Fruit fly (Drosophila melanogaster) whole organism, prepupa: ENCODE measurements around the gene CG42729.
A peak's percentile ranks its signal among the peaks of the same experiment; 100 is the strongest.

Source experiments
- Blimp-1 ChIP-seq: fragments of 200-800 bp; sonication (Bioruptor generic); optimal IDR thresholded peaks from 3 replicates; lab custom pipeline; 2017; ENCODE audit warnings: missing biosample characterization, missing genetic modification characterization, mild to moderate bottlenecking, moderate library complexity, missing genetic modification reagents
- CG10631 ChIP-seq: fragments of 200-800 bp; sonication (Bioruptor generic); optimal IDR thresholded peaks from 2 replicates; lab custom pipeline; 2016; ENCODE audit warnings: missing biosample characterization, missing genetic modification characterization
- CG10669 ChIP-seq: fragments of 200-800 bp; sonication (Bioruptor generic); optimal IDR thresholded peaks from 3 replicates; lab custom pipeline; 2018; ENCODE audit warnings: missing biosample characterization, mild to moderate bottlenecking, missing genetic modification characterization, moderate library complexity
- CG11294 ChIP-seq: fragments of 200-800 bp; sonication (Bioruptor generic); IDR thresholded peaks from 2 replicates; pipeline ENCODE4 v1.3.6; 2022; ENCODE audit warnings: missing biosample characterization, missing genetic modification characterization
- CG11762 ChIP-seq: fragments of 200-800 bp; sonication (Bioruptor generic); optimal IDR thresholded peaks from 3 replicates; lab custom pipeline; 2016; ENCODE audit warnings: missing biosample characterization, missing genetic modification characterization; ENCODE audit not compliant: insufficient read depth
- CG11902 ChIP-seq: fragments of 200-800 bp; sonication (Bioruptor generic); optimal IDR thresholded peaks from 3 replicates; lab custom pipeline; 2016; ENCODE audit warnings: missing biosample characterization, missing genetic modification characterization
- CG16779 ChIP-seq: fragments of 200-800 bp; sonication (Bioruptor generic); optimal IDR thresholded peaks from 3 replicates; lab custom pipeline; 2017; ENCODE audit warnings: missing biosample characterization, mild to moderate bottlenecking, missing genetic modification characterization
- CG3032 ChIP-seq: fragments of 200-800 bp; optimal IDR thresholded peaks from 2 replicates; lab custom pipeline; 2019; ENCODE audit warnings: missing biosample characterization, mild to moderate bottlenecking, missing genetic modification characterization, moderate library complexity
- CG32006 ChIP-seq: fragments of 200-800 bp; sonication (Bioruptor generic); optimal IDR thresholded peaks from 3 replicates; lab custom pipeline; 2017; ENCODE audit warnings: missing biosample characterization, mild to moderate bottlenecking, missing genetic modification characterization
- CG3919 ChIP-seq: fragments of 200-800 bp; sonication (Bioruptor generic); optimal IDR thresholded peaks from 3 replicates; lab custom pipeline; 2016; ENCODE audit warnings: missing biosample characterization, missing genetic modification characterization
- CG4318 ChIP-seq: fragments of 200-800 bp; sonication (Bioruptor generic); optimal IDR thresholded peaks from 3 replicates; lab custom pipeline; 2017; ENCODE audit warnings: missing biosample characterization, mild to moderate bottlenecking, missing genetic modification characterization
- CG6163 ChIP-seq: fragments of 200-800 bp; sonication (Bioruptor generic); IDR thresholded peaks from 3 replicates; pipeline ENCODE4 v1.3.6; 2022; ENCODE audit warnings: missing biosample characterization, missing genetic modification characterization
- CG6276 ChIP-seq: fragments of 200-800 bp; sonication (Bioruptor generic); optimal IDR thresholded peaks from 2 replicates; lab custom pipeline; 2017; ENCODE audit warnings: missing biosample characterization, mild to moderate bottlenecking, missing genetic modification characterization
- CG6792 ChIP-seq: fragments of 200-800 bp; sonication (Bioruptor generic); optimal IDR thresholded peaks from 3 replicates; lab custom pipeline; 2016; ENCODE audit warnings: missing biosample characterization, missing genetic modification characterization
- CG6808 ChIP-seq: fragments of 200-800 bp; sonication (Bioruptor generic); optimal IDR thresholded peaks from 3 replicates; lab custom pipeline; 2017; ENCODE audit warnings: missing biosample characterization, missing genetic modification characterization, mild to moderate bottlenecking, moderate library complexity, missing genetic modification reagents
- CG6854 ChIP-seq: fragments of 200-800 bp; sonication (Bioruptor generic); optimal IDR thresholded peaks from 2 replicates; lab custom pipeline; 2017; ENCODE audit warnings: missing biosample characterization, mild to moderate bottlenecking, missing genetic modification characterization
- CG7368 ChIP-seq: fragments of 200-800 bp; sonication (Bioruptor generic); optimal IDR thresholded peaks from 3 replicates; lab custom pipeline; 2016; ENCODE audit warnings: missing biosample characterization, missing genetic modification characterization
- CG8119 ChIP-seq: fragments of 200-800 bp; sonication (Bioruptor generic); IDR thresholded peaks from 3 replicates; pipeline ENCODE4 v1.3.6; 2022; ENCODE audit warnings: missing biosample characterization, missing genetic modification characterization
- CG8319 ChIP-seq: fragments of 200-800 bp; sonication (Bioruptor generic); optimal IDR thresholded peaks from 3 replicates; lab custom pipeline; 2016; ENCODE audit warnings: missing biosample characterization, missing genetic modification characterization
- CG8632 ChIP-seq: fragments of 200-800 bp; sonication (Bioruptor generic); optimal IDR thresholded peaks from 3 replicates; lab custom pipeline; 2016; ENCODE audit warnings: missing biosample characterization, missing genetic modification characterization
- CG9139 ChIP-seq: fragments of 200-800 bp; sonication (Bioruptor generic); optimal IDR thresholded peaks from 3 replicates; lab custom pipeline; 2017; ENCODE audit warnings: missing biosample characterization, mild to moderate bottlenecking, missing genetic modification characterization
- Eip75B ChIP-seq: fragments of 200-800 bp; sonication (Bioruptor generic); optimal IDR thresholded peaks from 3 replicates; lab custom pipeline; 2016; ENCODE audit warnings: missing biosample characterization, missing genetic modification characterization
- Eip78C ChIP-seq: fragments of 200-800 bp; sonication (Bioruptor generic); peaks from one replicate; lab custom pipeline; 2016; ENCODE audit warnings: missing biosample characterization, missing genetic modification characterization
- Eip93F ChIP-seq: fragments of 200-800 bp; sonication (Bioruptor generic); optimal IDR thresholded peaks from 2 replicates; lab custom pipeline; 2016; ENCODE audit warnings: missing biosample characterization, mild to moderate bottlenecking, missing genetic modification characterization
- Ets96B ChIP-seq: fragments of 200-800 bp; optimal IDR thresholded peaks from 2 replicates; lab custom pipeline; 2019; ENCODE audit warnings: missing biosample characterization, mild to moderate bottlenecking, missing genetic modification characterization, moderate library complexity
- Gug ChIP-seq: fragments of 200-800 bp; sonication (Bioruptor generic); IDR thresholded peaks from 2 replicates; pipeline ENCODE4 v1.3.6; 2022; ENCODE audit warnings: missing biosample characterization, missing genetic modification characterization
- Hr38 ChIP-seq: sonication (Bioruptor generic); optimal IDR thresholded peaks from 2 replicates; lab custom pipeline; 2016; ENCODE audit warnings: missing biosample characterization, missing genetic modification characterization
- Hr39 ChIP-seq: fragments of 200-800 bp; sonication (Bioruptor generic); optimal IDR thresholded peaks from 2 replicates; lab custom pipeline; 2016; ENCODE audit warnings: missing biosample characterization, missing genetic modification characterization
- Lpt ChIP-seq: fragments of 200-800 bp; sonication (Bioruptor generic); optimal IDR thresholded peaks from 3 replicates; lab custom pipeline; 2016; ENCODE audit warnings: missing biosample characterization, missing genetic modification characterization
- OdsH ChIP-seq: fragments of 200-800 bp; sonication (Bioruptor generic); optimal IDR thresholded peaks from 3 replicates; lab custom pipeline; 2016; ENCODE audit warnings: missing biosample characterization, missing genetic modification characterization
- Smox ChIP-seq: fragments of 200-800 bp; sonication (Bioruptor generic); optimal IDR thresholded peaks from 3 replicates; lab custom pipeline; 2016; ENCODE audit warnings: missing biosample characterization, missing genetic modification characterization
- Sox102F ChIP-seq: fragments of 200-800 bp; sonication (Bioruptor generic); optimal IDR thresholded peaks from 2 replicates; lab custom pipeline; 2016; ENCODE audit warnings: missing biosample characterization, mild to moderate bottlenecking, missing genetic modification characterization
- Sox14 ChIP-seq: fragments of 200-800 bp; sonication (Bioruptor generic); optimal IDR thresholded peaks from 3 replicates; lab custom pipeline; 2016; ENCODE audit warnings: missing biosample characterization, missing genetic modification characterization
- Sox15 ChIP-seq: fragments of 200-800 bp; sonication (Bioruptor generic); optimal IDR thresholded peaks from 3 replicates; lab custom pipeline; 2016; ENCODE audit warnings: missing biosample characterization, missing genetic modification characterization
- achi ChIP-seq: fragments of 200-800 bp; sonication (Bioruptor generic); optimal IDR thresholded peaks from 3 replicates; lab custom pipeline; 2016; ENCODE audit warnings: missing biosample characterization, missing genetic modification characterization
- acj6 ChIP-seq: fragments of 200-800 bp; sonication (Bioruptor generic); optimal IDR thresholded peaks from 3 replicates; lab custom pipeline; 2016; ENCODE audit warnings: missing biosample characterization, missing genetic modification characterization
- cyc ChIP-seq: fragments of 200-800 bp; sonication (Bioruptor generic); optimal IDR thresholded peaks from 3 replicates; lab custom pipeline; 2016; ENCODE audit warnings: missing biosample characterization, missing genetic modification characterization
- dac ChIP-seq: fragments of 200-800 bp; sonication (Bioruptor generic); optimal IDR thresholded peaks from 2 replicates; lab custom pipeline; 2017; ENCODE audit warnings: missing biosample characterization, mild to moderate bottlenecking, missing genetic modification characterization
- dsx ChIP-seq: fragments of 200-800 bp; optimal IDR thresholded peaks from 3 replicates; lab custom pipeline; 2019; ENCODE audit warnings: missing biosample characterization, mild to moderate bottlenecking, missing genetic modification characterization, moderate library complexity; ENCODE audit not compliant: poor library complexity, severe bottlenecking
- fd59A ChIP-seq: fragments of 200-800 bp; sonication (Bioruptor generic); optimal IDR thresholded peaks from 2 replicates; lab custom pipeline; 2017; ENCODE audit warnings: missing biosample characterization, mild to moderate bottlenecking, missing genetic modification characterization, missing genetic modification reagents
- fd85E ChIP-seq: fragments of 200-800 bp; sonication (Bioruptor generic); optimal IDR thresholded peaks from 3 replicates; lab custom pipeline; 2016; ENCODE audit warnings: missing biosample characterization, missing genetic modification characterization
- fkh ChIP-seq: fragments of 200-800 bp; sonication (Bioruptor generic); optimal IDR thresholded peaks from 3 replicates; lab custom pipeline; 2017; ENCODE audit warnings: missing biosample characterization, mild to moderate bottlenecking, missing genetic modification characterization, moderate library complexity
- lz ChIP-seq: fragments of 200-800 bp; sonication (Bioruptor generic); optimal IDR thresholded peaks from 3 replicates; lab custom pipeline; 2016; ENCODE audit warnings: missing biosample characterization, missing genetic modification characterization
- net ChIP-seq: fragments of 200-800 bp; sonication (Bioruptor generic); optimal IDR thresholded peaks from 3 replicates; lab custom pipeline; 2016; ENCODE audit warnings: missing biosample characterization, missing genetic modification characterization
- pdm3 ChIP-seq: fragments of 200-800 bp; sonication (Bioruptor generic); optimal IDR thresholded peaks from 3 replicates; lab custom pipeline; 2016; ENCODE audit warnings: missing biosample characterization, missing genetic modification characterization
- salr ChIP-seq, 2 experiments: fragments of 200-800 bp; sonication (Bioruptor generic); optimal IDR thresholded peaks; 3 replicates each; lab custom pipeline; 2016 to 2018; ENCODE audit warnings: missing biosample characterization in 2 of 2, missing genetic modification characterization in 2 of 2, mild to moderate bottlenecking in 1 of 2
- spab ChIP-seq: fragments of 200-800 bp; sonication (Bioruptor generic); optimal IDR thresholded peaks from 2 replicates; lab custom pipeline; 2017; ENCODE audit warnings: missing biosample characterization, mild to moderate bottlenecking, missing genetic modification characterization, missing genetic modification reagents
- ss ChIP-seq, 2 experiments: fragments of 200-800 bp; sonication (Bioruptor generic); optimal IDR thresholded peaks; 2 replicates in 1 of 2; 3 replicates in 1 of 2; lab custom pipeline; 2017 to 2018; ENCODE audit warnings: mild to moderate bottlenecking in 2 of 2, missing biosample characterization in 2 of 2, missing genetic modification characterization in 2 of 2, moderate library complexity in 1 of 2
- svp ChIP-seq: fragments of 200-800 bp; sonication (Bioruptor generic); peaks from one replicate; lab custom pipeline; 2016; ENCODE audit warnings: missing biosample characterization, missing genetic modification characterization

CG42729 gene

dm6 chr3L:15513264-15513663, 14.1 kb downstream of the CG42729 start:
- TF ChIP-seq CG6808 (GFP tag; lab: Kevin White, UChicago) (no peak), acj6 (GFP tag; lab: Kevin White, UChicago) (no peak), CG6854 (GFP tag; lab: Kevin White, UChicago) (no peak), ss (GFP tag; optimal IDR thresholded peaks at IDR 0.05; lab: Kevin White, UChicago) (no peak)

DNA sequence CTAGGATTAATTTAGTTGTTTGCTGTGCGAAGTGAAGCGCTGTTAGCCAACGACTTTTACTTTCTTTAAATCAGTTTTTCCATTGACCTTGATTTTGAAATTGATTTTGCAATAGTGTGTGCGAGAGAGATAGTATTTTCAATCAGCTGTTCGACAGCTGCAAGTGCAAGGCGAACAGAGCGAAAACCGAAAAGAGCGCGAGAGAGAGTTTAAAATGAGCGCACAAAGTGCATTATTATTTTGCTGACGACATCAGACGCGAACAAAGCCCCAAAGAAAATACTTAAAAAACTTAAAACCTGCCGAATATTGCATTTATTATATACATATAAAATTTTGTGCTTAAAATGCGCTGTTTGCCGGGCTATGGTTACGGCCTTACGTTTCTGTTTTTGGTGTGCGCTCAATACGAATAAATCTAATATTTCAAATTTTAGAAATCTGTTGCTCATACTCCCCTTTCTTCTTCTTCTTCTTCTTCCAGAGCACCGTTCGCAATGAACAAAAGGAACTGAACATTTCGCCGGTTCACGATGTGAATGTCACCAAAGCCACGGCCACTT, 15.5 kb downstream of the CG42729 start:
- TF ChIP-seq Hr39: no peak
- TF ChIP-seq CG11762 (GFP tag; lab: Kevin White, UChicago): no peak
- TF ChIP-seq ss (GFP tag; optimal IDR thresholded peaks at IDR 0.05; lab: Kevin White, UChicago): peak; percentile 39 to 44
- no peak for TF ChIP-seq CG11902 (GFP tag; lab: Kevin White, UChicago)
- TF ChIP-seq CG8319 (GFP tag; lab: Kevin White, UChicago): no peak
- TF ChIP-seq CG6163 (GFP tag; lab: Robert Waterston, UW): no peak
- TF ChIP-seq CG4318 (GFP tag; lab: Kevin White, UChicago): no peak
- TF ChIP-seq CG11294 (GFP tag; lab: Robert Waterston, UW): no peak
- no peak for TF ChIP-seq CG8632 (GFP tag; lab: Kevin White, UChicago)
- TF ChIP-seq CG10669 (GFP tag; lab: Kevin White, UChicago): no peak
- TF ChIP-seq Eip75B (GFP tag; lab: Kevin White, UChicago): no peak
- no peak for TF ChIP-seq CG32006 (GFP tag; lab: Kevin White, UChicago)
- TF ChIP-seq acj6 (GFP tag; lab: Kevin White, UChicago): no peak
- no peak for TF ChIP-seq cyc (GFP tag; lab: Kevin White, UChicago)
- TF ChIP-seq CG6854 (GFP tag; lab: Kevin White, UChicago): no peak
- no peak for TF ChIP-seq fd85E
- TF ChIP-seq svp (GFP tag; lab: Kevin White, UChicago): no peak
- TF ChIP-seq CG16779 (tag; lab: Kevin White, UChicago): peak; percentile 13
- TF ChIP-seq CG10631 (GFP tag; lab: Kevin White, UChicago): no peak
- no peak for TF ChIP-seq CG9139 (GFP tag; lab: Kevin White, UChicago)
- TF ChIP-seq Sox15 (GFP tag; lab: Kevin White, UChicago): no peak
- TF ChIP-seq Gug (GFP tag; lab: Robert Waterston, UW): no peak
- TF ChIP-seq achi (GFP tag; lab: Kevin White, UChicago): no peak
- no peak for TF ChIP-seq CG7368 (GFP tag; lab: Kevin White, UChicago)
- no peak for TF ChIP-seq fkh (GFP tag; lab: Kevin White, UChicago)
- TF ChIP-seq CG8119 (GFP tag; lab: Robert Waterston, UW): no peak; the same call in 2 of the 3 replicates
- TF ChIP-seq fd59A: no peak
- TF ChIP-seq dsx (GFP tag; lab: Kevin White, UChicago): no peak
- TF ChIP-seq lz (GFP tag; lab: Kevin White, UChicago): no peak
- TF ChIP-seq Eip78C (GFP tag; lab: Kevin White, UChicago): peak; percentile 76
- peak; percentile 78 for TF ChIP-seq Blimp-1 (GFP tag; lab: Kevin White, UChicago)
- no peak for TF ChIP-seq Hr38 (GFP tag; lab: Kevin White, UChicago)
- TF ChIP-seq OdsH (GFP tag; lab: Kevin White, UChicago): no peak
- TF ChIP-seq Smox (GFP tag; lab: Kevin White, UChicago): no peak
- TF ChIP-seq Sox102F (GFP tag; lab: Kevin White, UChicago): peak; percentile 37
- TF ChIP-seq spab (GFP tag; lab: Kevin White, UChicago): no peak
- TF ChIP-seq Ets96B (tag; lab: Kevin White, UChicago): no peak
- no peak for TF ChIP-seq Lpt
- no peak for TF ChIP-seq salr (GFP tag; optimal IDR thresholded peaks at IDR 0.05; lab: Kevin White, UChicago)
- TF ChIP-seq net (GFP tag; lab: Kevin White, UChicago): no peak
- TF ChIP-seq CG6276: no peak
- TF ChIP-seq Eip93F (GFP tag; lab: Kevin White, UChicago): peak; percentile 33
- no peak for TF ChIP-seq CG6792
- peak; percentile 17 for TF ChIP-seq CG3032 (tag; lab: Kevin White, UChicago)
- TF ChIP-seq Sox14 (GFP tag; lab: Kevin White, UChicago): peak; percentile 55
- no peak for TF ChIP-seq pdm3 (GFP tag; lab: Kevin White, UChicago)
- no peak for TF ChIP-seq CG3919
- TF ChIP-seq dac (GFP tag; lab: Kevin White, UChicago): no peak
